Fruit fly (Drosophila melanogaster) whole organism, embryonic: Measurements from ENCODE around the gene CG42553.

ENCODE experiments used
- Ada2b ChIP-seq: fragments of 200-800 bp; sonication (Bioruptor generic); IDR thresholded peaks from 2 replicates; pipeline ENCODE4 v1.3.6; 2022; ENCODE audit warnings: missing biosample characterization, missing genetic modification characterization
- Atf3 ChIP-seq: fragments of 200-800 bp; sonication (Bioruptor generic); optimal IDR thresholded peaks from 3 replicates; lab custom pipeline; 2016; ENCODE audit warnings: missing biosample characterization, missing genetic modification characterization
- CG11696 ChIP-seq: fragments of 200-800 bp; sonication (Bioruptor generic); IDR thresholded peaks from 2 replicates; pipeline ENCODE4 v1.3.6; 2022; ENCODE audit warnings: missing biosample characterization, missing genetic modification characterization
- CG15011 ChIP-seq: fragments of 200-800 bp; sonication (Bioruptor generic); optimal IDR thresholded peaks from 3 replicates; lab custom pipeline; 2018; ENCODE audit warnings: missing biosample characterization, mild to moderate bottlenecking, missing genetic modification characterization
- CG15073 ChIP-seq: fragments of 200-800 bp; sonication (Bioruptor generic); optimal IDR thresholded peaks from 2 replicates; lab custom pipeline; 2016; ENCODE audit warnings: missing biosample characterization, missing genetic modification characterization
- CG15269 ChIP-seq: fragments of 200-800 bp; sonication (Bioruptor generic); optimal IDR thresholded peaks from 2 replicates; lab custom pipeline; 2018; ENCODE audit warnings: missing biosample characterization, mild to moderate bottlenecking, missing genetic modification characterization, moderate library complexity
- CG18619 ChIP-seq: fragments of 200-800 bp; sonication (Bioruptor generic); optimal IDR thresholded peaks from 3 replicates; lab custom pipeline; 2017; ENCODE audit warnings: missing biosample characterization, mild to moderate bottlenecking, missing genetic modification characterization
- CG2889 ChIP-seq: fragments of 200-800 bp; sonication (Bioruptor generic); IDR thresholded peaks from 3 replicates; pipeline ENCODE4 v1.3.6; 2022; ENCODE audit warnings: missing biosample characterization, missing genetic modification characterization
- CG34224 ChIP-seq: fragments of 200-800 bp; sonication (Bioruptor generic); IDR thresholded peaks from 3 replicates; pipeline ENCODE4 v1.3.6; 2022; ENCODE audit warnings: missing biosample characterization, missing genetic modification characterization; ENCODE audit not compliant: partially characterized antibody
- CG6689 ChIP-seq: fragments of 200-800 bp; sonication (Bioruptor generic); IDR thresholded peaks from 2 replicates; pipeline ENCODE4 v1.3.6; 2022; ENCODE audit warnings: missing biosample characterization, missing genetic modification characterization
- CG7372 ChIP-seq: fragments of 200-800 bp; sonication (Bioruptor generic); IDR thresholded peaks from 2 replicates; pipeline ENCODE4 v1.3.6; 2022; ENCODE audit warnings: missing biosample characterization, missing genetic modification characterization
- CG8388 ChIP-seq: fragments of 200-800 bp; sonication (Bioruptor generic); optimal IDR thresholded peaks from 2 replicates; lab custom pipeline; 2019; ENCODE audit warnings: missing biosample characterization, mild to moderate bottlenecking, missing genetic modification characterization, moderate library complexity
- Dbx ChIP-seq: fragments of 200-800 bp; sonication (Bioruptor generic); IDR thresholded peaks from 3 replicates; pipeline ENCODE4 v1.3.6; 2022; ENCODE audit warnings: missing biosample characterization, missing genetic modification characterization
- Dip3 ChIP-seq: fragments of 200-800 bp; sonication (Bioruptor generic); optimal IDR thresholded peaks from 3 replicates; lab custom pipeline; 2016; ENCODE audit warnings: missing biosample characterization, missing genetic modification characterization
- Doc3 ChIP-seq: fragments of 200-800 bp; sonication (Bioruptor generic); IDR thresholded peaks from 3 replicates; pipeline ENCODE4 v1.3.6; 2022; ENCODE audit warnings: missing biosample characterization, missing genetic modification characterization; ENCODE audit not compliant: partially characterized antibody
- Eip74EF ChIP-seq, 2 experiments: fragments of 200-800 bp in 1 of 2; fragments of >200 bp in 1 of 2; sonication (Bioruptor generic) in 1 of 2; optimal IDR thresholded peaks; 2 replicates each; lab custom pipeline; 2017 to 2019; ENCODE audit warnings: missing biosample characterization in 2 of 2, missing genetic modification characterization in 2 of 2, mild to moderate bottlenecking in 1 of 2, moderate library complexity in 1 of 2
- HmgZ ChIP-seq: fragments of 200-800 bp; sonication (Bioruptor generic); optimal IDR thresholded peaks from 2 replicates; lab custom pipeline; 2018; ENCODE audit warnings: missing biosample characterization, mild to moderate bottlenecking, missing genetic modification characterization
- Kr ChIP-seq: fragments of 200-800 bp; sonication (Bioruptor generic); optimal IDR thresholded peaks from 2 replicates; lab custom pipeline; 2017; ENCODE audit warnings: missing biosample characterization, mild to moderate bottlenecking, missing genetic modification characterization
- NfI ChIP-seq: fragments of 200-800 bp; sonication (Bioruptor generic); optimal IDR thresholded peaks from 3 replicates; lab custom pipeline; 2018; ENCODE audit warnings: missing biosample characterization, mild to moderate bottlenecking, missing genetic modification characterization, moderate library complexity
- Sry-β ChIP-seq: fragments of 200-800 bp; sonication (Bioruptor generic); optimal IDR thresholded peaks from 2 replicates; lab custom pipeline; 2018; ENCODE audit warnings: missing biosample characterization, mild to moderate bottlenecking, missing genetic modification characterization, moderate library complexity
- YL-1 ChIP-seq: fragments of 200-800 bp; sonication (Bioruptor generic); optimal IDR thresholded peaks from 3 replicates; lab custom pipeline; 2017; ENCODE audit warnings: missing biosample characterization, mild to moderate bottlenecking, missing genetic modification characterization
- ac ChIP-seq: fragments of 200-800 bp; sonication (Bioruptor generic); optimal IDR thresholded peaks from 3 replicates; lab custom pipeline; 2017; ENCODE audit warnings: missing biosample characterization, mild to moderate bottlenecking, missing genetic modification characterization
- amos ChIP-seq: fragments of 200-800 bp; sonication (Bioruptor generic); IDR thresholded peaks from 2 replicates; pipeline ENCODE4 v1.3.6; 2022; ENCODE audit warnings: missing biosample characterization, missing genetic modification characterization; ENCODE audit not compliant: partially characterized antibody
- bsh ChIP-seq, 2 experiments: fragments of 200-800 bp; sonication (Bioruptor generic); optimal IDR thresholded peaks; 2 replicates each; lab custom pipeline; 2017 to 2018; ENCODE audit warnings: mild to moderate bottlenecking in 2 of 2, missing biosample characterization in 2 of 2, missing genetic modification characterization in 2 of 2, moderate library complexity in 1 of 2
- chn ChIP-seq: fragments of 200-800 bp; sonication (Bioruptor generic); optimal IDR thresholded peaks from 2 replicates; lab custom pipeline; 2016; ENCODE audit warnings: missing biosample characterization, missing genetic modification characterization
- corto ChIP-seq: fragments of 200-800 bp; sonication (Bioruptor generic); optimal IDR thresholded peaks from 2 replicates; lab custom pipeline; 2016; ENCODE audit warnings: missing biosample characterization, mild to moderate bottlenecking, missing genetic modification characterization, moderate library complexity
- dati ChIP-seq: fragments of 200-800 bp; sonication (Bioruptor generic); IDR thresholded peaks from 2 replicates; pipeline ENCODE4 v1.3.6; 2022; ENCODE audit warnings: missing biosample characterization, missing genetic modification characterization
- eyg ChIP-seq: fragments of 200-800 bp; sonication (Bioruptor generic); optimal IDR thresholded peaks from 3 replicates; lab custom pipeline; 2016; ENCODE audit warnings: missing biosample characterization, missing genetic modification characterization
- fru ChIP-seq: fragments of >200 bp; optimal IDR thresholded peaks from 2 replicates; lab custom pipeline; 2017
- fu2 ChIP-seq: fragments of 200-800 bp; sonication (Bioruptor generic); optimal IDR thresholded peaks from 2 replicates; lab custom pipeline; 2016; ENCODE audit warnings: missing biosample characterization, missing genetic modification characterization
- gcm2 ChIP-seq: fragments of 200-800 bp; sonication (Bioruptor generic); optimal IDR thresholded peaks from 2 replicates; lab custom pipeline; 2016; ENCODE audit warnings: missing biosample characterization, missing genetic modification characterization
- gro ChIP-seq: fragments of 200-800 bp; sonication (Bioruptor generic); optimal IDR thresholded peaks from 2 replicates; lab custom pipeline; 2016; ENCODE audit warnings: missing biosample characterization, missing genetic modification characterization
- gt ChIP-seq: fragments of 200-800 bp; sonication (Bioruptor generic); IDR thresholded peaks from 2 replicates; pipeline ENCODE4 v1.3.6; 2022; ENCODE audit warnings: missing biosample characterization, missing genetic modification characterization
- ind ChIP-seq: fragments of 200-800 bp; sonication (Bioruptor generic); optimal IDR thresholded peaks from 3 replicates; lab custom pipeline; 2016; ENCODE audit warnings: missing biosample characterization, missing genetic modification characterization
- insv ChIP-seq, 2 experiments: fragments of 200-800 bp; sonication (Bioruptor generic); optimal IDR thresholded peaks; 3 replicates each; lab custom pipeline; 2016 to 2018; ENCODE audit warnings: missing biosample characterization in 2 of 2, missing genetic modification characterization in 2 of 2
- lab ChIP-seq: fragments of 200-800 bp; sonication (Bioruptor generic); optimal IDR thresholded peaks from 3 replicates; lab custom pipeline; 2017; ENCODE audit warnings: missing biosample characterization, missing genetic modification characterization, mild to moderate bottlenecking, moderate library complexity, missing genetic modification reagents
- nau ChIP-seq: fragments of 200-800 bp; sonication (Bioruptor generic); optimal IDR thresholded peaks from 3 replicates; lab custom pipeline; 2017; ENCODE audit warnings: missing biosample characterization, mild to moderate bottlenecking, missing genetic modification characterization, missing genetic modification reagents
- pan ChIP-seq, 4 experiments: fragments of >200 bp in 3 of 4; fragments of 200-800 bp in 1 of 4; sonication (Bioruptor generic) in 1 of 4; optimal IDR thresholded peaks in 3 of 4; IDR thresholded peaks in 1 of 4; 2 replicates each; pipeline versions ENCODE4 v1.3.6 to Lab custom; 2017 to 2022; ENCODE audit warnings: missing biosample characterization in 2 of 4, missing genetic modification characterization in 2 of 4, mixed read lengths in 1 of 4
- pho ChIP-seq: fragments of 200-800 bp; sonication (Bioruptor generic); optimal IDR thresholded peaks from 2 replicates; lab custom pipeline; 2016; ENCODE audit warnings: missing biosample characterization, missing genetic modification characterization
- pnt ChIP-seq: fragments of 200-800 bp; sonication (Bioruptor generic); optimal IDR thresholded peaks from 3 replicates; lab custom pipeline; 2016; ENCODE audit warnings: missing biosample characterization, missing genetic modification characterization
- psq ChIP-seq: fragments of 200-800 bp; sonication (Bioruptor generic); optimal IDR thresholded peaks from 2 replicates; lab custom pipeline; 2017; ENCODE audit warnings: missing biosample characterization, missing genetic modification characterization
- repo ChIP-seq: fragments of 200-800 bp; sonication (Bioruptor generic); optimal IDR thresholded peaks from 2 replicates; lab custom pipeline; 2016; ENCODE audit warnings: missing biosample characterization, missing genetic modification characterization
- sisA ChIP-seq: fragments of 200-800 bp; sonication (Bioruptor generic); IDR thresholded peaks from 2 replicates; pipeline ENCODE4 v1.3.6; 2022; ENCODE audit warnings: missing biosample characterization, missing genetic modification characterization
- sob ChIP-seq: fragments of 200-800 bp; sonication (Bioruptor generic); IDR thresholded peaks from 2 replicates; pipeline ENCODE4 v1.3.6; 2022; ENCODE audit warnings: missing biosample characterization, missing genetic modification characterization
- tgo ChIP-seq: fragments of 200-800 bp; sonication (Bioruptor generic); IDR thresholded peaks from 3 replicates; pipeline ENCODE4 v1.3.6; 2022; ENCODE audit warnings: missing biosample characterization, missing genetic modification characterization
- tin ChIP-seq: fragments of 200-800 bp; sonication (Bioruptor generic); optimal IDR thresholded peaks from 3 replicates; lab custom pipeline; 2016; ENCODE audit warnings: missing biosample characterization, missing genetic modification characterization
- tx ChIP-seq: fragments of 200-800 bp; sonication (Bioruptor generic); optimal IDR thresholded peaks from 2 replicates; lab custom pipeline; 2016; ENCODE audit warnings: missing biosample characterization, missing genetic modification characterization
- wor ChIP-seq: fragments of 200-800 bp; sonication (Bioruptor generic); IDR thresholded peaks from 2 replicates; pipeline ENCODE4 v1.3.6; 2022; ENCODE audit warnings: missing biosample characterization, missing genetic modification characterization
- zf30C ChIP-seq: fragments of 200-800 bp; sonication (Bioruptor generic); optimal IDR thresholded peaks from 3 replicates; lab custom pipeline; 2018; ENCODE audit warnings: missing biosample characterization, mild to moderate bottlenecking, missing genetic modification characterization
- zfh1 ChIP-seq: fragments of 200-800 bp; sonication (Bioruptor generic); IDR thresholded peaks from 3 replicates; pipeline ENCODE4 v1.3.6; 2022; ENCODE audit warnings: missing biosample characterization, missing genetic modification characterization

Gene CG42553

DNA sequence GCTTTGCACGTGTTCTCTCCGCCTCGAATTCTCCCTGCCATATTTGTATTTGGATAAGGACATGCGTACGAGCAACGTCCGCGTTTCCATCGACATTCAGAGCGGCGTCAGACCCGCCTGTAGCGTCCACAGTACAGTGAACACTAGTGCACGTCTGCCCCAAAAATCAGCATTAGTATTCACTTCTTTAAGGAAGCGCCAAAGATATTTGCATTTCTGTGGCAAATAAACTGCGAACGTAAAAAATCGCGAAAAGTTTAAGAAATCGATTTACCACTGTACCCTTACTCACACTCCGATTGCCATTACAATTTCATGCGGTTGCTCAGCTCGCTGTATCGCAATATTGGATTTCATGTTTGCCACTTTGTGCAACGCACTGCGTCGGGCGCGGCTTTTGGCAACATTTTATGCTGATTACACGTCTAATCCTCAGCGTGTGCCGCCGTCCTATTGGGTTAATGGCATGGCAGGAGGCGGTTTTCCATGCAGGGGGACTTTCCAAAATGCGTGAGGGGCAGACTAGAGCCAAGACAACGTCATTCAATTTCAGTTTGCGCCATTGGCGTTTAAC, 31.1 kb upstream of the CG42553 start (continued):
- TF ChIP-seq fu2 (GFP tag; lab: Kevin White, UChicago): peak; percentile 85
- TF ChIP-seq pnt (GFP tag; lab: Kevin White, UChicago): peak; percentile 83
- TF ChIP-seq ac (GFP tag; lab: Kevin White, UChicago): peak; percentile 31
- peak; percentile 60 for TF ChIP-seq CG15073 (GFP tag; lab: Kevin White, UChicago)
- peak; percentile 80 for TF ChIP-seq CG18619
- peak; percentile 90 for TF ChIP-seq NfI (GFP tag; lab: Kevin White, UChicago)
- TF ChIP-seq lab (GFP tag; lab: Kevin White, UChicago): peak; percentile 94
- TF ChIP-seq corto (GFP tag; lab: Kevin White, UChicago): peak; percentile 88
- TF ChIP-seq Sry-β (GFP tag; lab: Kevin White, UChicago): peak; percentile 2
- no peak for TF ChIP-seq CG34224 (GFP tag; lab: Robert Waterston, UW)
- TF ChIP-seq insv (GFP tag; optimal IDR thresholded peaks at IDR 0.05; lab: Kevin White, UChicago): no peak
- TF ChIP-seq CG8388 (GFP tag; lab: Kevin White, UChicago): peak; percentile 87
- peak; percentile 84 for TF ChIP-seq CG7372 (GFP tag; lab: Robert Waterston, UW)
- TF ChIP-seq gro (GFP tag; lab: Kevin White, UChicago): peak; percentile 93
- no peak for TF ChIP-seq zf30C (GFP tag; lab: Kevin White, UChicago)
- TF ChIP-seq CG15269 (tag; lab: Kevin White, UChicago): peak; percentile 87
- TF ChIP-seq Eip74EF (GFP tag; optimal IDR thresholded peaks at IDR 0.05; lab: Kevin White, UChicago): peak in 1 of 2 experiments; percentile 56
- peak; percentile 82 for TF ChIP-seq Dip3 (GFP tag; lab: Kevin White, UChicago)
- TF ChIP-seq wor (GFP tag; lab: Robert Waterston, UW): peak; percentile 78
- TF ChIP-seq chn: peak; percentile 87
- peak; percentile 83 for TF ChIP-seq eyg
- TF ChIP-seq tx (GFP tag; lab: Kevin White, UChicago): peak; percentile 80
- peak; percentile 96 for TF ChIP-seq zfh1
- TF ChIP-seq Atf3: peak; percentile 79
- peak; percentile 91 for TF ChIP-seq CG6689 (GFP tag; lab: Robert Waterston, UW)
- TF ChIP-seq fru (lab: Kevin White, UChicago): no peak
- no peak for TF ChIP-seq pan (optimal IDR thresholded peaks at IDR 0.05; lab: Kevin White, UChicago)
- peak in 1 of 2 experiments; percentile 92 for TF ChIP-seq pan (GFP tag; optimal IDR thresholded peaks at IDR 0.05 in 1 of 2, IDR thresholded peaks at IDR 0.05 in 1 of 2)
- peak; percentile 87 for TF ChIP-seq repo
- TF ChIP-seq HmgZ (tag; lab: Kevin White, UChicago): peak; percentile 86
- TF ChIP-seq sisA: peak; percentile 94
- TF ChIP-seq Doc3 (GFP tag; lab: Robert Waterston, UW): no peak
- TF ChIP-seq pho (GFP tag; lab: Kevin White, UChicago): peak; percentile 83
- peak; percentile 67 for TF ChIP-seq nau (GFP tag; lab: Kevin White, UChicago)
- peak; percentile 91 for TF ChIP-seq Ada2b
- peak; percentile 76 for TF ChIP-seq CG15011 (GFP tag; lab: Kevin White, UChicago)
- peak; percentile 77 to 91 for TF ChIP-seq bsh (GFP tag; optimal IDR thresholded peaks at IDR 0.05; lab: Kevin White, UChicago)
- peak; percentile 90 for TF ChIP-seq ind (GFP tag; lab: Kevin White, UChicago)
- TF ChIP-seq CG11696: peak; percentile 78
- TF ChIP-seq Dbx: peak; percentile 91
- TF ChIP-seq amos (GFP tag; lab: Robert Waterston, UW): no peak
- no peak for TF ChIP-seq Kr (GFP tag; lab: Kevin White, UChicago)
- peak; percentile 93 for TF ChIP-seq sob
- peak; percentile 72 for TF ChIP-seq gt (GFP tag; lab: Robert Waterston, UW)
- TF ChIP-seq YL-1 (GFP tag; lab: Kevin White, UChicago): no peak
- peak; percentile 78 for TF ChIP-seq gcm2
- peak; percentile 88 for TF ChIP-seq tin (GFP tag; lab: Kevin White, UChicago)
- peak; percentile 90 for TF ChIP-seq tgo (GFP tag; lab: Robert Waterston, UW)
- peak; percentile 77 for TF ChIP-seq CG2889
- TF ChIP-seq psq (GFP tag; lab: Kevin White, UChicago): peak; percentile 47
- peak; percentile 75 for TF ChIP-seq dati
